Fruit fly (Drosophila melanogaster) whole organism, embryonic: ENCODE results near the gene CG15930.

Experiments
- CG10979 ChIP-seq: fragments of 200-800 bp; sonication (Bioruptor generic); optimal IDR thresholded peaks from 2 replicates; lab custom pipeline; 2018; ENCODE audit warnings: missing biosample characterization, mild to moderate bottlenecking, missing genetic modification characterization, moderate library complexity
- CG1233 ChIP-seq: fragments of 200-800 bp; sonication (Bioruptor generic); optimal IDR thresholded peaks from 4 replicates; lab custom pipeline; 2018; ENCODE audit warnings: missing biosample characterization, mild to moderate bottlenecking, missing genetic modification characterization
- CG12659 ChIP-seq: fragments of 200-800 bp; sonication (Bioruptor generic); optimal IDR thresholded peaks from 3 replicates; lab custom pipeline; 2017; ENCODE audit warnings: mild to moderate bottlenecking, missing biosample characterization, missing genetic modification reagents, missing genetic modification characterization
- CG12744 ChIP-seq: fragments of 200-800 bp; sonication (Bioruptor generic); optimal IDR thresholded peaks from 2 replicates; lab custom pipeline; 2016; ENCODE audit warnings: missing biosample characterization, missing genetic modification characterization
- CG13894 ChIP-seq: fragments of 200-800 bp; sonication (Bioruptor generic); optimal IDR thresholded peaks from 3 replicates; lab custom pipeline; 2018; ENCODE audit warnings: missing biosample characterization, mild to moderate bottlenecking, missing genetic modification characterization, moderate library complexity
- CG1529 ChIP-seq: fragments of 200-800 bp; sonication (Bioruptor generic); optimal IDR thresholded peaks from 3 replicates; lab custom pipeline; 2018; ENCODE audit warnings: missing biosample characterization, missing genetic modification characterization
- CG16813 ChIP-seq: fragments of 200-800 bp; sonication (Bioruptor generic); IDR thresholded peaks from 3 replicates; pipeline ENCODE4 v1.3.6; 2022; ENCODE audit warnings: missing biosample characterization, missing genetic modification characterization; ENCODE audit not compliant: partially characterized antibody
- CG2120 ChIP-seq: fragments of 200-800 bp; sonication (Bioruptor generic); optimal IDR thresholded peaks from 3 replicates; lab custom pipeline; 2016; ENCODE audit warnings: missing biosample characterization, missing genetic modification characterization
- CG2712 ChIP-seq: fragments of 200-800 bp; optimal IDR thresholded peaks from 3 replicates; lab custom pipeline; 2019; ENCODE audit warnings: missing biosample characterization, mild to moderate bottlenecking, missing genetic modification characterization, moderate library complexity
- CG3163 ChIP-seq: fragments of 200-800 bp; sonication (Bioruptor generic); optimal IDR thresholded peaks from 3 replicates; lab custom pipeline; 2016; ENCODE audit warnings: missing biosample characterization, missing genetic modification characterization
- CG5953 ChIP-seq: fragments of 200-800 bp; sonication (Bioruptor generic); IDR thresholded peaks from 2 replicates; pipeline ENCODE4 v1.3.6; 2022; ENCODE audit warnings: missing biosample characterization, missing genetic modification characterization
- CG6175 ChIP-seq: fragments of 200-800 bp; sonication (Bioruptor generic); IDR thresholded peaks from 3 replicates; pipeline ENCODE4 v1.3.6; 2022; ENCODE audit warnings: missing biosample characterization, missing genetic modification characterization
- CG9437 ChIP-seq: fragments of 200-800 bp; sonication (Bioruptor generic); optimal IDR thresholded peaks from 2 replicates; lab custom pipeline; 2018; ENCODE audit warnings: missing biosample characterization, mild to moderate bottlenecking, missing genetic modification characterization
- CG9932 ChIP-seq: fragments of 200-800 bp; sonication (Bioruptor generic); IDR thresholded peaks from 2 replicates; pipeline ENCODE4 v1.3.6; 2022; ENCODE audit warnings: missing biosample characterization, missing genetic modification characterization
- Dbx ChIP-seq: fragments of 200-800 bp; sonication (Bioruptor generic); IDR thresholded peaks from 3 replicates; pipeline ENCODE4 v1.3.6; 2022; ENCODE audit warnings: missing biosample characterization, missing genetic modification characterization
- Ets65A ChIP-seq: fragments of 200-800 bp; sonication (Bioruptor generic); peaks from one replicate; lab custom pipeline; 2016; ENCODE audit warnings: missing biosample characterization, missing genetic modification characterization
- Gsc ChIP-seq: fragments of 200-800 bp; sonication (Bioruptor generic); IDR thresholded peaks from 2 replicates; pipeline ENCODE4 v1.3.6; 2022; ENCODE audit warnings: missing biosample characterization, missing genetic modification characterization
- H2.0 ChIP-seq: fragments of 200-800 bp; sonication (Bioruptor generic); IDR thresholded peaks from 2 replicates; pipeline ENCODE4 v1.3.6; 2022; ENCODE audit warnings: missing biosample characterization, missing genetic modification characterization
- HLH3B ChIP-seq: fragments of 200-800 bp; sonication (Bioruptor generic); IDR thresholded peaks from 2 replicates; pipeline ENCODE4 v1.3.6; 2022; ENCODE audit warnings: missing biosample characterization, missing genetic modification characterization
- NC2β ChIP-seq: fragments of 200-800 bp; sonication (Bioruptor generic); optimal IDR thresholded peaks from 2 replicates; lab custom pipeline; 2016; ENCODE audit warnings: missing biosample characterization, missing genetic modification characterization
- NfI ChIP-seq: fragments of 200-800 bp; sonication (Bioruptor generic); optimal IDR thresholded peaks from 3 replicates; lab custom pipeline; 2018; ENCODE audit warnings: missing biosample characterization, mild to moderate bottlenecking, missing genetic modification characterization, moderate library complexity
- Rx ChIP-seq: fragments of 200-800 bp; sonication (Bioruptor generic); IDR thresholded peaks from 2 replicates; pipeline ENCODE4 v1.3.6; 2022; ENCODE audit warnings: missing biosample characterization, missing genetic modification characterization
- Six4 ChIP-seq: fragments of 200-800 bp; sonication (Bioruptor generic); optimal IDR thresholded peaks from 2 replicates; lab custom pipeline; 2016; ENCODE audit warnings: missing biosample characterization, missing genetic modification characterization
- Stat92E ChIP-seq, 3 experiments: fragments of >200 bp in 2 of 3; fragments of 200-800 bp in 1 of 3; sonication (Bioruptor generic) in 1 of 3; optimal IDR thresholded peaks; 2 replicates each; lab custom pipeline; 2017 to 2019; ENCODE audit warnings: missing biosample characterization in 3 of 3, missing genetic modification characterization in 3 of 3, mild to moderate bottlenecking in 1 of 3, moderate library complexity in 1 of 3
- ato ChIP-seq: fragments of 200-800 bp; sonication (Bioruptor generic); IDR thresholded peaks from 2 replicates; pipeline ENCODE4 v1.3.6; 2022; ENCODE audit warnings: missing biosample characterization, missing genetic modification characterization; ENCODE audit not compliant: partially characterized antibody
- chif ChIP-seq, 2 experiments: fragments of 200-800 bp; sonication (Bioruptor generic); optimal IDR thresholded peaks; 3 replicates each; lab custom pipeline; 2016; ENCODE audit warnings: missing biosample characterization in 2 of 2, missing genetic modification characterization in 2 of 2
- dysf ChIP-seq: fragments of 200-800 bp; sonication (Bioruptor generic); IDR thresholded peaks from 3 replicates; pipeline ENCODE4 v1.3.6; 2022; ENCODE audit warnings: missing biosample characterization, missing genetic modification characterization
- gcm ChIP-seq: fragments of 200-800 bp; sonication (Bioruptor generic); optimal IDR thresholded peaks from 2 replicates; lab custom pipeline; 2019; ENCODE audit warnings: missing biosample characterization, mild to moderate bottlenecking, missing genetic modification characterization, moderate library complexity
- gsb-n ChIP-seq: fragments of 200-800 bp; sonication (Bioruptor generic); optimal IDR thresholded peaks from 3 replicates; lab custom pipeline; 2018; ENCODE audit warnings: missing biosample characterization, mild to moderate bottlenecking, missing genetic modification characterization
- jumu ChIP-seq: fragments of 200-800 bp; sonication (Bioruptor generic); optimal IDR thresholded peaks from 3 replicates; lab custom pipeline; 2016; ENCODE audit warnings: missing biosample characterization, missing genetic modification characterization
- kni ChIP-seq: fragments of 200-800 bp; sonication (Bioruptor generic); optimal IDR thresholded peaks from 3 replicates; lab custom pipeline; 2017; ENCODE audit warnings: mild to moderate bottlenecking, missing biosample characterization, missing genetic modification reagents, missing genetic modification characterization
- lab ChIP-seq: fragments of 200-800 bp; sonication (Bioruptor generic); optimal IDR thresholded peaks from 3 replicates; lab custom pipeline; 2017; ENCODE audit warnings: missing biosample characterization, missing genetic modification characterization, mild to moderate bottlenecking, moderate library complexity, missing genetic modification reagents
- lmd ChIP-seq: fragments of 200-800 bp; sonication (Bioruptor generic); IDR thresholded peaks from 2 replicates; pipeline ENCODE4 v1.3.6; 2022; ENCODE audit warnings: missing biosample characterization, missing genetic modification characterization
- mam ChIP-seq: fragments of 200-800 bp; sonication (Bioruptor generic); optimal IDR thresholded peaks from 3 replicates; lab custom pipeline; 2016; ENCODE audit warnings: missing biosample characterization, missing genetic modification characterization
- nerfin-1 ChIP-seq: fragments of 200-800 bp; sonication (Bioruptor generic); optimal IDR thresholded peaks from 3 replicates; lab custom pipeline; 2019; ENCODE audit warnings: missing biosample characterization, mild to moderate bottlenecking, missing genetic modification characterization, moderate library complexity
- odd ChIP-seq: fragments of 200-800 bp; sonication (Bioruptor generic); optimal IDR thresholded peaks from 2 replicates; lab custom pipeline; 2017; ENCODE audit warnings: missing biosample characterization, mild to moderate bottlenecking, missing genetic modification characterization
- onecut ChIP-seq: fragments of 200-800 bp; sonication (Bioruptor generic); IDR thresholded peaks from 2 replicates; pipeline ENCODE4 v1.3.6; 2022; ENCODE audit warnings: missing biosample characterization, missing genetic modification characterization
- pho ChIP-seq: fragments of 200-800 bp; sonication (Bioruptor generic); optimal IDR thresholded peaks from 2 replicates; lab custom pipeline; 2016; ENCODE audit warnings: missing biosample characterization, missing genetic modification characterization
- phol ChIP-seq: fragments of 200-800 bp; sonication (Bioruptor generic); optimal IDR thresholded peaks from 3 replicates; lab custom pipeline; 2018; ENCODE audit warnings: missing biosample characterization, mild to moderate bottlenecking, missing genetic modification characterization, moderate library complexity
- row ChIP-seq: fragments of 200-800 bp; sonication (Bioruptor generic); IDR thresholded peaks from 3 replicates; pipeline ENCODE4 v1.3.6; 2022; ENCODE audit warnings: missing biosample characterization, missing genetic modification characterization
- shn ChIP-seq: fragments of 200-800 bp; sonication (Bioruptor generic); optimal IDR thresholded peaks from 3 replicates; lab custom pipeline; 2016; ENCODE audit warnings: missing biosample characterization, missing genetic modification characterization
- slp2 ChIP-seq: fragments of 200-800 bp; sonication (Bioruptor generic); optimal IDR thresholded peaks from 2 replicates; lab custom pipeline; 2016; ENCODE audit warnings: missing biosample characterization, missing genetic modification characterization
- sr ChIP-seq: fragments of 200-800 bp; sonication (Bioruptor generic); IDR thresholded peaks from 3 replicates; pipeline ENCODE4 v1.3.6; 2022; ENCODE audit warnings: missing biosample characterization, missing genetic modification characterization
- ssp ChIP-seq: fragments of 200-800 bp; sonication (Bioruptor generic); IDR thresholded peaks from 2 replicates; pipeline ENCODE4 v1.3.6; 2022; ENCODE audit warnings: missing biosample characterization, missing genetic modification characterization
- stwl ChIP-seq: fragments of 200-800 bp; sonication (Bioruptor generic); optimal IDR thresholded peaks from 3 replicates; lab custom pipeline; 2018; ENCODE audit warnings: missing biosample characterization, mild to moderate bottlenecking, missing genetic modification characterization, moderate library complexity
- trem ChIP-seq: fragments of 200-800 bp; optimal IDR thresholded peaks from 3 replicates; lab custom pipeline; 2019; ENCODE audit warnings: missing biosample characterization, mild to moderate bottlenecking, missing genetic modification characterization, moderate library complexity
- unpg ChIP-seq: fragments of 200-800 bp; sonication (Bioruptor generic); optimal IDR thresholded peaks from 3 replicates; lab custom pipeline; 2018; ENCODE audit warnings: missing biosample characterization, mild to moderate bottlenecking, missing genetic modification characterization, moderate library complexity
- vnd ChIP-seq: fragments of 200-800 bp; sonication (Bioruptor generic); IDR thresholded peaks from 3 replicates; pipeline ENCODE4 v1.3.6; 2022; ENCODE audit warnings: missing biosample characterization, missing genetic modification characterization; ENCODE audit not compliant: partially characterized antibody
- wor ChIP-seq: fragments of 200-800 bp; sonication (Bioruptor generic); IDR thresholded peaks from 2 replicates; pipeline ENCODE4 v1.3.6; 2022; ENCODE audit warnings: missing biosample characterization, missing genetic modification characterization

The CG15930 gene

dm6 chrX:5311838-5312339, 5.2 kb downstream of the CG15930 start, which contains the start of the genes TrxT and dhd (continued):
- TF ChIP-seq vnd (0 out of 3 replicates have a peak, but pooled peaks have one; percentile 11), CG1233 (GFP tag; lab: Kevin White, UChicago) (peak; percentile 31), mam (GFP tag; lab: Kevin White, UChicago) (peak; percentile 22), CG12659 (GFP tag; lab: Kevin White, UChicago) (peak; percentile 71), phol (tag; lab: Kevin White, UChicago) (peak; percentile 100), slp2 (GFP tag; lab: Kevin White, UChicago) (peak; percentile 9), HLH3B (GFP tag; lab: Robert Waterston, UW) (0 out of 2 replicates have a peak, but pooled peaks have one; percentile 5), CG5953 (GFP tag; lab: Robert Waterston, UW) (no peak), ato (GFP tag; lab: Robert Waterston, UW) (peak; percentile 47; the same call in 1 of the 2 replicates), jumu (GFP tag; lab: Kevin White, UChicago) (peak; percentile 48), CG3163 (GFP tag; lab: Kevin White, UChicago) (no peak), lmd (GFP tag; lab: Robert Waterston, UW) (peak; percentile 42; the same call in 1 of the 2 replicates), CG16813 (GFP tag; lab: Robert Waterston, UW) (0 out of 3 replicates have a peak, but pooled peaks have one; percentile 27), CG9932 (peak; percentile 34; the same call in 1 of the 2 replicates), row (GFP tag; lab: Robert Waterston, UW) (peak; percentile 29; the same call in 1 of the 3 replicates), stwl (tag; lab: Kevin White, UChicago) (peak; percentile 85), NfI (peak; percentile 50), wor (GFP tag; lab: Robert Waterston, UW) (no peak), sr (0 out of 3 replicates have a peak, but pooled peaks have one; percentile 52), H2.0 (0 out of 2 replicates have a peak, but pooled peaks have one; percentile 20), CG13894 (tag; lab: Kevin White, UChicago) (peak; percentile 29), CG6175 (GFP tag; lab: Robert Waterston, UW) (no peak), Gsc (GFP tag; lab: Robert Waterston, UW) (no peak), dysf (GFP tag; lab: Robert Waterston, UW) (0 out of 3 replicates have a peak, but pooled peaks have one; percentile 29), onecut (0 out of 2 replicates have a peak, but pooled peaks have one; percentile 16), Ets65A (GFP tag; lab: Kevin White, UChicago) (no peak), CG1529 (peak; percentile 10)

dm6 chrX:5308963-5309362, 8.1 kb downstream of the CG15930 start, which contains the start of the genes Cdk7 and snf:
TSS of gene Cdk7 (minus strand) at chrX:5308983.
TSS of gene snf (plus strand) at chrX:5309242.
- no peak for TF ChIP-seq chif (GFP tag; optimal IDR thresholded peaks at IDR 0.05; lab: Kevin White, UChicago)
- TF ChIP-seq unpg (GFP tag; lab: Kevin White, UChicago), result no peak
- no peak for TF ChIP-seq Stat92E (GFP tag; optimal IDR thresholded peaks at IDR 0.05; lab: Kevin White, UChicago)
- TF ChIP-seq Six4 (GFP tag; lab: Kevin White, UChicago), result no peak
- TF ChIP-seq gsb-n (tag; lab: Kevin White, UChicago), result no peak
- peak; percentile 63 for TF ChIP-seq CG2120 (GFP tag; lab: Kevin White, UChicago)
- peak; percentile 8 for TF ChIP-seq NfI
- peak; percentile 25 for TF ChIP-seq CG10979 (tag; lab: Kevin White, UChicago)
- no peak for TF ChIP-seq kni (GFP tag; lab: Kevin White, UChicago)
- no peak for TF ChIP-seq nerfin-1 (tag; lab: Kevin White, UChicago)
- TF ChIP-seq ssp (GFP tag; lab: Robert Waterston, UW), result peak; percentile 52; the same call in 1 of the 2 replicates
- peak; percentile 43 for TF ChIP-seq shn (GFP tag; lab: Kevin White, UChicago)
- TF ChIP-seq trem (tag; lab: Kevin White, UChicago), result peak; percentile 74
- TF ChIP-seq Rx, result no peak
- TF ChIP-seq CG9437 (GFP tag; lab: Kevin White, UChicago), result no peak
- no peak for TF ChIP-seq CG2712
- peak; percentile 63; the same call in 2 of the 3 replicates for TF ChIP-seq Dbx (GFP tag; lab: Robert Waterston, UW)
- TF ChIP-seq vnd, result peak; percentile 83
- peak; percentile 47 for TF ChIP-seq CG12744 (GFP tag; lab: Kevin White, UChicago)
- no peak for TF ChIP-seq gcm (GFP tag; lab: Kevin White, UChicago)
- peak; percentile 56 for TF ChIP-seq row (GFP tag; lab: Robert Waterston, UW)
- TF ChIP-seq pho, result peak; percentile 49
- peak; percentile 25 for TF ChIP-seq NC2β (GFP tag; lab: Kevin White, UChicago)
- TF ChIP-seq odd (GFP tag; lab: Kevin White, UChicago), result no peak
- no peak for TF ChIP-seq lab
